Worm (Caenorhabditis elegans): ENCODE measurements around the gene F18C5.10.

The F18C5.10 gene

ce11 chrII:6608626-6609025 is 47.4 kb upstream of the F18C5.10 start (continued):
- TF ChIP-seq somi-1 (GFP tag; optimal IDR thresholded peaks at IDR 0.05) = no peak
- no peak for TF ChIP-seq rcor-1 (GFP tag; IDR thresholded peaks at IDR 0.05)

ce11 chrII:6600973-6601372 is 39.7 kb upstream of the F18C5.10 start, which contains the start of gene vps-33.2:
Gene vps-33.2, plus strand, starts transcription at chrII:6601216.
- TF ChIP-seq zfh-2 (GFP tag; conservative IDR thresholded peaks at IDR 0.05) (no peak), C06A6.2 (GFP tag; conservative IDR thresholded peaks at IDR 0.05) (no peak), madf-6 (GFP tag; IDR thresholded peaks at IDR 0.05) (peak; percentile 64), T07F8.4 (tag; optimal IDR thresholded peaks at IDR 0.05) (no peak), attf-3 (GFP tag; conservative IDR thresholded peaks at IDR 0.05) (0 out of 2 replicates have a peak, but pooled peaks have one; percentile 33), snpc-4 (GFP tag; optimal IDR thresholded peaks at IDR 0.05) (no peak), snpc-4 (tag; optimal IDR thresholded peaks at IDR 0.05) (peak in 1 of 4 experiments; percentile 4), Y95B8A.8 (GFP tag; IDR thresholded peaks at IDR 0.05) (no peak), lsy-27 (tag; optimal IDR thresholded peaks at IDR 0.05; ENCODE audit: borderline replicate concordance, insufficient read depth) (no peak), F33H1.4 (GFP tag; IDR thresholded peaks at IDR 0.05) (peak; percentile 51; the same call in 1 of the 2 replicates), cebp-1 (GFP tag; IDR thresholded peaks at IDR 0.05) (no peak), cebp-1 (tag; optimal IDR thresholded peaks at IDR 0.05) (peak; percentile 41), lin-40 (tag; optimal IDR thresholded peaks at IDR 0.05) (peak; percentile 3), lsl-1 (GFP tag; optimal IDR thresholded peaks at IDR 0.05) (peak; percentile 50), pbrm-1 (GFP tag; IDR thresholded peaks at IDR 0.05) (0 out of 2 replicates have a peak, but pooled peaks have one; percentile 16), ama-1 (optimal IDR thresholded peaks at IDR 0.05) (no peak), ama-1 (GFP tag; optimal IDR thresholded peaks at IDR 0.05) (no peak), dox-1 (GFP tag; IDR thresholded peaks at IDR 0.05) (peak; percentile 38; the same call in 1 of the 2 replicates), hmg-1.2 (GFP tag; IDR thresholded peaks at IDR 0.05) (peak; percentile 99), nhr-80 (tag; optimal IDR thresholded peaks at IDR 0.05) (no peak), mcd-1 (GFP tag; IDR thresholded peaks at IDR 0.05) (peak; percentile 47; the same call in 1 of the 2 replicates), lin-54 (GFP tag; optimal IDR thresholded peaks at IDR 0.05) (peak; percentile 3), tbp1 (GFP tag; optimal IDR thresholded peaks at IDR 0.05) (peak; percentile 27), ZK185.1 (tag; optimal IDR thresholded peaks at IDR 0.05; ENCODE audit: poor library complexity, severe bottlenecking) (peak; percentile 34)

ce11 chrII:6598050-6598449 is 36.8 kb upstream of the F18C5.10 start, which contains the start of gene dnj-8:
Gene dnj-8, minus strand, starts transcription at chrII:6598080.
- TF ChIP-seq attf-6 (GFP tag; IDR thresholded peaks at IDR 0.05) = no peak
- no peak for TF ChIP-seq cebp-1 (GFP tag; IDR thresholded peaks at IDR 0.05)
- no peak for TF ChIP-seq cebp-1 (tag; optimal IDR thresholded peaks at IDR 0.05)
- no peak for TF ChIP-seq F37B4.10 (GFP tag; IDR thresholded peaks at IDR 0.05)
- TF ChIP-seq efl-1 (GFP tag; optimal IDR thresholded peaks at IDR 0.05) = no peak
- no peak for TF ChIP-seq F55B11.4 (tag; optimal IDR thresholded peaks at IDR 0.05; ENCODE audit: borderline replicate concordance, insufficient read depth)
- TF ChIP-seq chd-7 (tag; optimal IDR thresholded peaks at IDR 0.05) = no peak
- no peak for TF ChIP-seq attf-3 (GFP tag; conservative IDR thresholded peaks at IDR 0.05)
- TF ChIP-seq nhr-27 (tag; optimal IDR thresholded peaks at IDR 0.05) = no peak
- no peak for TF ChIP-seq ccch-3 (GFP tag; optimal IDR thresholded peaks at IDR 0.05)
- TF ChIP-seq B0336.3 (GFP tag; IDR thresholded peaks at IDR 0.05) = no peak
- no peak for TF ChIP-seq F33H1.4 (GFP tag; IDR thresholded peaks at IDR 0.05)
- no peak for TF ChIP-seq F57C9.4 (tag; optimal IDR thresholded peaks at IDR 0.05)
- TF ChIP-seq atf-7 (tag; optimal IDR thresholded peaks at IDR 0.05) = no peak
- no peak for TF ChIP-seq ceh-40 (GFP tag; IDR thresholded peaks at IDR 0.05)
- no peak for TF ChIP-seq B0035.1 (tag; optimal IDR thresholded peaks at IDR 0.05)
